Fruit fly (Drosophila melanogaster): Measurements from ENCODE around the gene CG8028.

DNA sequence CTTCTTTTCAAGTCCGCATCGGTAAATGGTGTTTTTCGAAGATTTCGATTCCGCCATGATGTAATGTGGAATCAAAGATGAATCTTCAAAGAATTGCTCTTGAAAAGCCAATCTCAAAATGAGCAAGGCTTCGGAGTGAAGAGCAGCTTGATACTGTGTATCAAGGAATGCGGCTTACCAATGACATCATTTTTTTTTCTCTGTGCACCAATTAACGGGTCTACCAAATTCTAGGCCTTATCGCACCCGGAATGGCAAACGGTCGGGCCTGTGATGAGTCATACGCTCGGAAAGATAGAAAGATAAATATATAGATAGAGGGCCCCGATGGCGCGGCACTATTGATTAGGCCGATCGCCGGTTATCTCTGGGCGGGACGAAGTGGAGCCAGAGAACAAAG lies 36.4 kb upstream of the CG8028 start:
- TF ChIP-seq psq (optimal IDR thresholded peaks at IDR 0.05) (no peak), pan (optimal IDR thresholded peaks at IDR 0.05) (no peak), CG8478 (optimal IDR thresholded peaks at IDR 0.05) (no peak), EcR (GFP tag; optimal IDR thresholded peaks at IDR 0.05) (no peak)

All from whole organism.